Fruit fly (Drosophila melanogaster) Kc167 (cell line): ENCODE data around the gene CG5892.

Source experiments
- Myc ChIP-seq: fragments of >200 bp; optimal IDR thresholded peaks from 2 replicates; lab custom pipeline; 2017; ENCODE audit warnings: missing external identifiers
- Sin3A ChIP-seq: fragments of >200 bp; optimal IDR thresholded peaks from 2 replicates; lab custom pipeline; 2018; ENCODE audit warnings: missing external identifiers
- h ChIP-seq: fragments of >200 bp; optimal IDR thresholded peaks from 3 replicates; lab custom pipeline; 2018; ENCODE audit warnings: missing external identifiers
- insv ChIP-seq: fragments of >200 bp; optimal IDR thresholded peaks from 3 replicates; lab custom pipeline; 2018; ENCODE audit warnings: missing external identifiers
- psq ChIP-seq: fragments of >200 bp; optimal IDR thresholded peaks from 2 replicates; lab custom pipeline; 2017; ENCODE audit warnings: missing external identifiers
- ttk ChIP-seq: sonication (Bioruptor generic); optimal IDR thresholded peaks from 2 replicates; lab custom pipeline; 2017; ENCODE audit warnings: missing external identifiers

The CG5892 gene

dm6 chr3R:21242318-21242717, at the start of gene CG5892:
Gene CG5892, plus strand, starts transcription at chr3R:21242618.
- TF ChIP-seq Myc (lab: Kevin White, UChicago) = no peak
- no peak for TF ChIP-seq h
- TF ChIP-seq insv = no peak
- no peak for TF ChIP-seq ttk
- TF ChIP-seq Sin3A (lab: Kevin White, UChicago) = no peak
- TF ChIP-seq psq (lab: Kevin White, UChicago) = no peak

- TF ChIP-seq insv = no peak
Observed at dm6 chr3R:21193742-21194141, 48.7 kb upstream of the CG5892 start.

dm6 chr3R:21195210-21195967, 47.0 kb upstream of the CG5892 start:
- TF ChIP-seq insv (no peak), Sin3A (lab: Kevin White, UChicago) (no peak), h (no peak), Myc (lab: Kevin White, UChicago) (no peak), ttk (no peak), psq (lab: Kevin White, UChicago) (no peak)

dm6 chr3R:21197566-21197965, 44.9 kb upstream of the CG5892 start:
- no peak for TF ChIP-seq psq (lab: Kevin White, UChicago)
- no peak for TF ChIP-seq ttk
- TF ChIP-seq Myc (lab: Kevin White, UChicago) = no peak
- no peak for TF ChIP-seq h
- no peak for TF ChIP-seq Sin3A (lab: Kevin White, UChicago)
- TF ChIP-seq insv = no peak

dm6 chr3R:21198073-21198472, 44.3 kb upstream of the CG5892 start:
- TF ChIP-seq ttk = no peak
- no peak for TF ChIP-seq Myc (lab: Kevin White, UChicago)
- TF ChIP-seq psq (lab: Kevin White, UChicago) = no peak
- no peak for TF ChIP-seq insv
- TF ChIP-seq Sin3A (lab: Kevin White, UChicago) = no peak
- TF ChIP-seq h = no peak

dm6 chr3R:21199085-21199899, 43.1 kb upstream of the CG5892 start:
- no peak for TF ChIP-seq psq (lab: Kevin White, UChicago)
- TF ChIP-seq Sin3A (lab: Kevin White, UChicago) = no peak
- no peak for TF ChIP-seq insv
- TF ChIP-seq h = no peak
- no peak for TF ChIP-seq ttk
- TF ChIP-seq Myc (lab: Kevin White, UChicago) = no peak

- no peak for TF ChIP-seq Myc (lab: Kevin White, UChicago)
- TF ChIP-seq ttk = no peak
- no peak for TF ChIP-seq h
- TF ChIP-seq insv = no peak
- no peak for TF ChIP-seq psq (lab: Kevin White, UChicago)
- TF ChIP-seq Sin3A (lab: Kevin White, UChicago) = no peak
Observed at dm6 chr3R:21199953-21200368, 42.5 kb upstream of the CG5892 start.

- no peak for TF ChIP-seq insv
- no peak for TF ChIP-seq ttk
- TF ChIP-seq psq (lab: Kevin White, UChicago) = no peak
- no peak for TF ChIP-seq h
- no peak for TF ChIP-seq Myc (lab: Kevin White, UChicago)
- no peak for TF ChIP-seq Sin3A (lab: Kevin White, UChicago)
Observed at dm6 chr3R:21201627-21202026, 40.8 kb upstream of the CG5892 start.

- no peak for TF ChIP-seq psq (lab: Kevin White, UChicago)
- TF ChIP-seq Sin3A (lab: Kevin White, UChicago) = no peak
- TF ChIP-seq insv = no peak
- TF ChIP-seq ttk = no peak
- TF ChIP-seq h = no peak
- TF ChIP-seq Myc (lab: Kevin White, UChicago) = no peak
Observed at dm6 chr3R:21203135-21203534, 39.3 kb upstream of the CG5892 start.

dm6 chr3R:21203660-21204499, 38.5 kb upstream of the CG5892 start:
- TF ChIP-seq Sin3A (lab: Kevin White, UChicago) (no peak), psq (lab: Kevin White, UChicago) (no peak)

dm6 chr3R:21204500-21205167, 37.8 kb upstream of the CG5892 start:
- TF ChIP-seq insv = no peak
- TF ChIP-seq h = no peak
- no peak for TF ChIP-seq ttk
- TF ChIP-seq psq (lab: Kevin White, UChicago) = no peak
- no peak for TF ChIP-seq Sin3A (lab: Kevin White, UChicago)
- no peak for TF ChIP-seq Myc (lab: Kevin White, UChicago)
